Worm (Caenorhabditis elegans): ENCODE results near the gene R09B5.11.

R09B5.11 gene

DNA sequence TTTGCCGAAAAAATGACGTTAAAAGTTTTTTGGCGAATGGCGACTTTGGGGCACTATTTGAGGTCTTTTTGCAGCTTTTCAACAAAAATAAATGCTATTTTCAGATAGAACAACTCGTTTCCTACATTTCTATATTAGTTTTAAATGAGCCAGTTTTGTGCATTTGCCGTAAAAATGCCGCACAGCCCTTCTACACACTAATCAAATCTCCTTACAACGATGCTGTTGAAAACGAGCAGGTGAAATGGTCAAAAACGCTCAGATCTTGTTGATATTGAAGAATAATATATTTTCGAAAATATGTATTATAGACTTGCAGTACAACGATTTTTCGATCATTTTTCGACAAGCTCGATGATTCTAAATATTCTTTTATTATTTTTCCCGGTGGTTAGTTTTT is 15.8 kb downstream of the R09B5.11 start, which contains the start of gene chil-14:
Gene chil-14, plus strand, starts transcription at position 301 of the 400 bp plus-strand sequence.
- TF ChIP-seq pat-9 (tag; optimal IDR thresholded peaks at IDR 0.05) = no peak
- no peak for TF ChIP-seq ceh-18 (tag; optimal IDR thresholded peaks at IDR 0.05)
- no peak for TF ChIP-seq odd-2 (tag; optimal IDR thresholded peaks at IDR 0.05)
- TF ChIP-seq tbx-2 (tag; optimal IDR thresholded peaks at IDR 0.05) = no peak
- TF ChIP-seq nfya-1 (tag; optimal IDR thresholded peaks at IDR 0.05) = no peak
- no peak for TF ChIP-seq tbx-7 (tag; optimal IDR thresholded peaks at IDR 0.05)
- TF ChIP-seq ref-2 (tag; optimal IDR thresholded peaks at IDR 0.05) = no peak

DNA sequence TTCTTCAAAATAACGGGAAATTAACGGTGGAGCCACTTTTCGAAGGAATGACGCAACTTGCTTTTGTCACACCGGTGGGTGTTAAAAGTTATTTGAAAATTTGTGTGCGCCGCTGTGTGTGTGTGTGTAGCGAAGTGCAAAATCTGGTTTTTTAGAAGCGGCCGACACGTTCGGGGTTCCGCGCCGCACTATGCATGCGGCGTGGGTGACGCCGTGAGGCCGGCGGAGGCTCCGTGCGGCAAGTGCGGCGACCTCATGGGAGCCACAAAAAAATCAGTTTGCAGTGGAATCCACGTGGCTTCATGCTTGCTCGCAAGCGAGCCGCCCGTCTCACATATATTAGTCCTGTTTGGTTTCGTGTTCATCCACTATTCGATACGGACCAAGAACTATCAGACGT is 16.3 kb downstream of the R09B5.11 start:
- TF ChIP-seq fkh-6 (tag; optimal IDR thresholded peaks at IDR 0.05) (no peak), Y22D7AL.16 (tag; optimal IDR thresholded peaks at IDR 0.05) (no peak), syd-9 (tag; optimal IDR thresholded peaks at IDR 0.05) (no peak), rnt-1 (tag; optimal IDR thresholded peaks at IDR 0.05) (no peak), ztf-16 (tag; optimal IDR thresholded peaks at IDR 0.05) (no peak)

DNA sequence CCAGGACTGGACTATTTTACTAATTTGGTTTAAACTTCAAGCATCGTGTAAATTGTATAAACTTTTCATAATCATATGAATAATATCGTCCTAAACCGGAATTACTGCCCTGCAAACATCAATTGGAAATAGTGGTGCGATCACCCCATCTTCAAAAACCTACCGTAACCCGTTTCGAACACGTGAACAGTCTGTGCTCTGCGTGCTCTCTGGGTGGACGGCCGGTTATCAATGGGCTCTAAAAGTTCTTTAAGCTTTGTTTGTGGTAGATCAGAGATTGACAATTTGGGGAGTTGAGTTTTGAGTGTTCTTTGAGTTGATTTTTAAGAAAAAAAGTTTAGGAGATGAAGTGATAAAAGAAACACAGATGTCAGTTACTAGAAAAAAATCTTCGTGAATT is 17.6 kb downstream of the R09B5.11 start:
- TF ChIP-seq hlh-13 (GFP tag; optimal IDR thresholded peaks at IDR 0.05) (no peak), npax-4 (tag; optimal IDR thresholded peaks at IDR 0.05) (no peak), pha-4 (tag; optimal IDR thresholded peaks at IDR 0.05) (no peak), hlh-8 (tag; optimal IDR thresholded peaks at IDR 0.05) (no peak), unc-55 (GFP tag; optimal IDR thresholded peaks at IDR 0.05) (no peak), ceh-24 (tag; optimal IDR thresholded peaks at IDR 0.05) (no peak), syd-9 (tag; optimal IDR thresholded peaks at IDR 0.05) (no peak), zip-5 (tag; optimal IDR thresholded peaks at IDR 0.05) (no peak), rnt-1 (tag; optimal IDR thresholded peaks at IDR 0.05) (no peak), pag-3 (tag; optimal IDR thresholded peaks at IDR 0.05; ENCODE audit: borderline replicate concordance) (no peak), odd-2 (tag; optimal IDR thresholded peaks at IDR 0.05) (no peak)

DNA sequence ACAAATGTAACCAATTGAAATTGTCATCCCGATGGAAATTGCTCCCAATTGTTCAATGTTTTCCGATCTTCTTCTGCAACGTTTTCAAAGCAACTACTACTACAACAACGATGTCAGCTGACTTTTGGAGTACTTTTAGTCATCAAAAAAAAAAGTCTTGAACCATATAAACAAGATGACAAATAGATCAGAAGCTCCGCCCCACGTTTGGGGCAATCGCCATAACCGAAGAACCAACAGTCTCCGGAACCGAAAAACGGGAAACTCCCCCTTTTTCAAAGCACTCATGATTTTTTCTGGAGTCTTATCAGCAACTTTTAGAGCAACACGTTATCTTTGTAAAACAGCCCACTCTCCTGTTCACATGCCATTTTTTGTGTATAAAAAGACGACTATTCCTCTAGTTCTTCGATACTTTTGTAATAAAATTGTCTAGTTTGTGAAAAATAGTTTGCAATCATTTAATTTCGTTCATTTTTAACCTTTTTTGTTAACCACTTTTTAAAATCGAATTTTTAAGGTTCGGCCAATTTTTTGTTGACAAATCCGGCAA is 20.4 kb downstream of the R09B5.11 start:
- TF ChIP-seq hlh-8 (tag; optimal IDR thresholded peaks at IDR 0.05) (no peak), nhr-232 (tag; optimal IDR thresholded peaks at IDR 0.05) (no peak), unc-42 (tag; optimal IDR thresholded peaks at IDR 0.05) (no peak), fax-1 (tag; optimal IDR thresholded peaks at IDR 0.05) (no peak), elt-2 (tag; optimal IDR thresholded peaks at IDR 0.05) (peak; percentile 68), pat-9 (tag; optimal IDR thresholded peaks at IDR 0.05) (no peak), ceh-30 (tag; optimal IDR thresholded peaks at IDR 0.05) (no peak), ets-4 (tag; optimal IDR thresholded peaks at IDR 0.05) (no peak)

DNA sequence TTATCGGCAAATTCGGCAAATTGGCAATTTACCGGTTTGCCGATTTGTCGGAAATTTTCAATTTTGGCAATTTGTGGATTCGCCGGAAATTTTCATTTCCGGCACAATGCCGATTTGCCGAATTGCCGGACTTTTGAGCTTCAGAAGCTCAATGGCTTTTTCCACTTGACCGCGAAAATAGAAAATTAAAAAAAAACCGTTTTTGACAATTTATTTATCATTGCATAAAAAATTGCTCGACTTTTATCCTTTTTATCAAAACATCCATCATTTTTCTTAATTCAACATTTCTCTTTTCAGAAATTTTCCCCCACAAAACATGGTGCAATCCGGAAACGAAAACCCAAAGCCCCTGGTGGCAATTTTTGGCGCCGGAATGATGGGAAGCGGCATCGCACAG is 21.1 kb downstream of the R09B5.11 start, which contains the start of gene hacd-1:
Gene hacd-1, plus strand, starts transcription at position 301 of the 400 bp plus-strand sequence.
- TF ChIP-seq npax-4 (tag; optimal IDR thresholded peaks at IDR 0.05) (no peak), syd-9 (tag; optimal IDR thresholded peaks at IDR 0.05) (no peak), fkh-6 (tag; optimal IDR thresholded peaks at IDR 0.05) (no peak), pros-1 (tag; optimal IDR thresholded peaks at IDR 0.05) (no peak), pha-2 (tag; optimal IDR thresholded peaks at IDR 0.05) (no peak), mec-3 (tag; optimal IDR thresholded peaks at IDR 0.05; ENCODE audit: borderline replicate concordance) (no peak), elt-2 (tag; optimal IDR thresholded peaks at IDR 0.05) (no peak), che-1 (tag; optimal IDR thresholded peaks at IDR 0.05) (no peak), ceh-6 (GFP tag; optimal IDR thresholded peaks at IDR 0.05) (no peak), C38D4.7 (GFP tag; optimal IDR thresholded peaks at IDR 0.05) (no peak), ceh-24 (tag; optimal IDR thresholded peaks at IDR 0.05) (no peak), fax-1 (tag; optimal IDR thresholded peaks at IDR 0.05) (no peak), ceh-31 (tag; optimal IDR thresholded peaks at IDR 0.05) (no peak), ceh-22 (tag; optimal IDR thresholded peaks at IDR 0.05) (no peak), nhr-232 (tag; optimal IDR thresholded peaks at IDR 0.05) (no peak), pha-4 (tag; optimal IDR thresholded peaks at IDR 0.05) (no peak), ahr-1 (tag; optimal IDR thresholded peaks at IDR 0.05) (no peak), ceh-45 (GFP tag; IDR thresholded peaks at IDR 0.05) (no peak)
